Fruit fly (Drosophila melanogaster) whole organism, embryonic: Measurements from ENCODE around the gene Tcs6.
A peak's percentile ranks its signal among the peaks of the same experiment; 100 is the strongest.

Experiments used
- Atf3 ChIP-seq: fragments of 200-800 bp; sonication (Bioruptor generic); optimal IDR thresholded peaks from 3 replicates; lab custom pipeline; 2016; ENCODE audit warnings: missing biosample characterization, missing genetic modification characterization
- CG11085 ChIP-seq: fragments of 200-800 bp; sonication (Bioruptor generic); IDR thresholded peaks from 2 replicates; pipeline ENCODE4 v1.3.6; 2022; ENCODE audit warnings: missing biosample characterization, missing genetic modification characterization
- CG12299 ChIP-seq: fragments of 200-800 bp; sonication (Bioruptor generic); optimal IDR thresholded peaks from 2 replicates; lab custom pipeline; 2018; ENCODE audit warnings: missing biosample characterization, mild to moderate bottlenecking, missing genetic modification characterization
- CG12769 ChIP-seq: fragments of 200-800 bp; sonication (Bioruptor generic); optimal IDR thresholded peaks from 2 replicates; lab custom pipeline; 2019; ENCODE audit warnings: missing biosample characterization, mild to moderate bottlenecking, missing genetic modification characterization, moderate library complexity
- CG13775 ChIP-seq: fragments of 200-800 bp; sonication (Bioruptor generic); optimal IDR thresholded peaks from 3 replicates; lab custom pipeline; 2017; ENCODE audit warnings: missing biosample characterization, mild to moderate bottlenecking, missing genetic modification characterization
- CG14965 ChIP-seq: fragments of 200-800 bp; sonication (Bioruptor generic); optimal IDR thresholded peaks from 2 replicates; lab custom pipeline; 2016; ENCODE audit warnings: missing biosample characterization, missing genetic modification characterization, borderline replicate concordance
- CG15269 ChIP-seq: fragments of 200-800 bp; sonication (Bioruptor generic); optimal IDR thresholded peaks from 2 replicates; lab custom pipeline; 2018; ENCODE audit warnings: missing biosample characterization, mild to moderate bottlenecking, missing genetic modification characterization, moderate library complexity
- CG15479 ChIP-seq: fragments of 200-800 bp; sonication (Bioruptor generic); optimal IDR thresholded peaks from 3 replicates; lab custom pipeline; 2019; ENCODE audit warnings: missing biosample characterization, mild to moderate bottlenecking, missing genetic modification characterization, moderate library complexity
- CG1647 ChIP-seq: fragments of 200-800 bp; sonication (Bioruptor generic); optimal IDR thresholded peaks from 3 replicates; lab custom pipeline; 2016; ENCODE audit warnings: missing biosample characterization, missing genetic modification characterization
- CG16779 ChIP-seq: fragments of 200-800 bp; sonication (Bioruptor generic); IDR thresholded peaks from 2 replicates; pipeline ENCODE4 v1.3.6; 2022; ENCODE audit warnings: missing biosample characterization, missing genetic modification characterization
- CG17385 ChIP-seq: fragments of 200-800 bp; sonication (Bioruptor generic); optimal IDR thresholded peaks from 3 replicates; lab custom pipeline; 2018; ENCODE audit warnings: missing biosample characterization, mild to moderate bottlenecking, missing genetic modification characterization
- CG18599 ChIP-seq: fragments of 200-800 bp; sonication (Bioruptor generic); optimal IDR thresholded peaks from 3 replicates; lab custom pipeline; 2017; ENCODE audit warnings: missing biosample characterization, missing genetic modification characterization, mild to moderate bottlenecking, moderate library complexity, missing genetic modification reagents
- CG18619 ChIP-seq: fragments of 200-800 bp; sonication (Bioruptor generic); optimal IDR thresholded peaks from 3 replicates; lab custom pipeline; 2017; ENCODE audit warnings: missing biosample characterization, mild to moderate bottlenecking, missing genetic modification characterization
- CG2678 ChIP-seq: fragments of 200-800 bp; sonication (Bioruptor generic); optimal IDR thresholded peaks from 3 replicates; lab custom pipeline; 2019; ENCODE audit warnings: missing biosample characterization, mild to moderate bottlenecking, missing genetic modification characterization, moderate library complexity
- CG34376 ChIP-seq: fragments of 200-800 bp; sonication (Bioruptor generic); optimal IDR thresholded peaks from 2 replicates; lab custom pipeline; 2018; ENCODE audit warnings: missing biosample characterization, mild to moderate bottlenecking, missing genetic modification characterization
- CG7839 ChIP-seq: fragments of 200-800 bp; sonication (Bioruptor generic); optimal IDR thresholded peaks from 3 replicates; lab custom pipeline; 2018; ENCODE audit warnings: missing biosample characterization, mild to moderate bottlenecking, missing genetic modification characterization, moderate library complexity
- CG9609 ChIP-seq: fragments of 200-800 bp; sonication (Bioruptor generic); optimal IDR thresholded peaks from 3 replicates; lab custom pipeline; 2016; ENCODE audit warnings: missing biosample characterization, missing genetic modification characterization
- Camta ChIP-seq: fragments of 200-800 bp; sonication (Bioruptor generic); optimal IDR thresholded peaks from 2 replicates; lab custom pipeline; 2016; ENCODE audit warnings: missing biosample characterization, missing genetic modification characterization
- E2f2 ChIP-seq: fragments of 200-800 bp; sonication (Bioruptor generic); IDR thresholded peaks from 2 replicates; pipeline ENCODE4 v1.3.6; 2022; ENCODE audit warnings: missing biosample characterization, missing genetic modification characterization
- Fer1 ChIP-seq: fragments of 200-800 bp; sonication (Bioruptor generic); optimal IDR thresholded peaks from 2 replicates; lab custom pipeline; 2017; ENCODE audit warnings: missing biosample characterization, mild to moderate bottlenecking, missing genetic modification characterization
- Hey ChIP-seq: fragments of 200-800 bp; sonication (Bioruptor generic); optimal IDR thresholded peaks from 3 replicates; lab custom pipeline; 2018; ENCODE audit warnings: missing biosample characterization, mild to moderate bottlenecking, missing genetic modification characterization
- Hr51 ChIP-seq, 2 experiments: fragments of 200-800 bp; sonication (Bioruptor generic); optimal IDR thresholded peaks; 2 replicates in 1 of 2; 3 replicates in 1 of 2; lab custom pipeline; 2016 to 2018; ENCODE audit warnings: missing biosample characterization in 2 of 2, missing genetic modification characterization in 2 of 2, mild to moderate bottlenecking in 1 of 2, moderate library complexity in 1 of 2
- MBD-R2 ChIP-seq: fragments of 200-800 bp; sonication (Bioruptor generic); IDR thresholded peaks from 2 replicates; pipeline ENCODE4 v1.3.6; 2022; ENCODE audit warnings: missing biosample characterization, missing genetic modification characterization
- Med ChIP-seq: fragments of 200-800 bp; sonication (Bioruptor generic); peaks from one replicate; lab custom pipeline; 2016; ENCODE audit warnings: missing biosample characterization, missing genetic modification characterization, mild to moderate bottlenecking, inconsistent platforms, moderate library complexity
- NC2β ChIP-seq: fragments of 200-800 bp; sonication (Bioruptor generic); optimal IDR thresholded peaks from 2 replicates; lab custom pipeline; 2016; ENCODE audit warnings: missing biosample characterization, missing genetic modification characterization
- NK7.1 ChIP-seq: fragments of 200-800 bp; sonication (Bioruptor generic); optimal IDR thresholded peaks from 3 replicates; lab custom pipeline; 2016; ENCODE audit warnings: missing biosample characterization, missing genetic modification characterization
- Pdp1 ChIP-seq, 2 experiments: fragments of 200-800 bp; sonication (Bioruptor generic); optimal IDR thresholded peaks; 3 replicates each; lab custom pipeline; 2016; ENCODE audit warnings: missing biosample characterization in 2 of 2, missing genetic modification characterization in 2 of 2, mild to moderate bottlenecking in 1 of 2, moderate library complexity in 1 of 2
- Sin3A ChIP-seq: fragments of >200 bp; optimal IDR thresholded peaks from 2 replicates; lab custom pipeline; 2018
- Xbp1 ChIP-seq: fragments of 200-800 bp; sonication (Bioruptor generic); optimal IDR thresholded peaks from 3 replicates; lab custom pipeline; 2016; ENCODE audit warnings: missing biosample characterization, mild to moderate bottlenecking, missing genetic modification characterization
- ap ChIP-seq: fragments of 200-800 bp; sonication (Bioruptor generic); IDR thresholded peaks from 2 replicates; pipeline ENCODE4 v1.3.6; 2022; ENCODE audit warnings: missing biosample characterization, missing genetic modification characterization
- caup ChIP-seq: fragments of 200-800 bp; sonication (Bioruptor generic); optimal IDR thresholded peaks from 3 replicates; lab custom pipeline; 2017; ENCODE audit warnings: missing biosample characterization, mild to moderate bottlenecking, missing genetic modification characterization, moderate library complexity; ENCODE audit not compliant: severe bottlenecking
- chinmo ChIP-seq: fragments of 200-800 bp; sonication (Bioruptor generic); IDR thresholded peaks from 4 replicates; pipeline ENCODE4 v1.3.6; 2022; ENCODE audit warnings: missing biosample characterization, missing genetic modification characterization; ENCODE audit not compliant: partially characterized antibody
- crol ChIP-seq: fragments of 200-800 bp; sonication (Bioruptor generic); IDR thresholded peaks from 2 replicates; pipeline ENCODE4 v1.3.6; 2022; ENCODE audit warnings: missing biosample characterization, missing genetic modification characterization
- cwo ChIP-seq: fragments of 200-800 bp; sonication (Bioruptor generic); optimal IDR thresholded peaks from 3 replicates; lab custom pipeline; 2017; ENCODE audit warnings: missing biosample characterization, missing genetic modification characterization, mild to moderate bottlenecking, moderate library complexity, missing genetic modification reagents
- dimm ChIP-seq: fragments of 200-800 bp; sonication (Bioruptor generic); IDR thresholded peaks from 2 replicates; pipeline ENCODE4 v1.3.6; 2022; ENCODE audit warnings: missing biosample characterization, missing genetic modification characterization
- dpn ChIP-seq, 2 experiments: fragments of 200-800 bp; sonication (Bioruptor generic); optimal IDR thresholded peaks; 3 replicates each; lab custom pipeline; 2016; ENCODE audit warnings: missing biosample characterization in 2 of 2, missing genetic modification characterization in 2 of 2
- exex ChIP-seq: fragments of 200-800 bp; sonication (Bioruptor generic); optimal IDR thresholded peaks from 4 replicates; lab custom pipeline; 2018; ENCODE audit warnings: missing biosample characterization, mild to moderate bottlenecking, missing genetic modification characterization, moderate library complexity
- ftz-f1 ChIP-seq: fragments of 200-800 bp; sonication (Bioruptor generic); optimal IDR thresholded peaks from 2 replicates; lab custom pipeline; 2016; ENCODE audit warnings: missing biosample characterization, missing genetic modification characterization
- gcm2 ChIP-seq: fragments of 200-800 bp; sonication (Bioruptor generic); optimal IDR thresholded peaks from 2 replicates; lab custom pipeline; 2016; ENCODE audit warnings: missing biosample characterization, missing genetic modification characterization
- gem ChIP-seq: fragments of 200-800 bp; sonication (Bioruptor generic); optimal IDR thresholded peaks from 2 replicates; lab custom pipeline; 2019; ENCODE audit warnings: missing biosample characterization, mild to moderate bottlenecking, missing genetic modification characterization, moderate library complexity
- lola ChIP-seq, 3 experiments: fragments of >200 bp in 2 of 3; fragments of 200-800 bp in 1 of 3; sonication (Bioruptor generic) in 1 of 3; optimal IDR thresholded peaks; 2 replicates each; lab custom pipeline; 2017 to 2019; ENCODE audit warnings: missing biosample characterization in 3 of 3, missing genetic modification characterization in 3 of 3, mild to moderate bottlenecking in 1 of 3, moderate library complexity in 1 of 3
- mam ChIP-seq: fragments of 200-800 bp; sonication (Bioruptor generic); optimal IDR thresholded peaks from 3 replicates; lab custom pipeline; 2016; ENCODE audit warnings: missing biosample characterization, missing genetic modification characterization
- mirr ChIP-seq: fragments of 200-800 bp; sonication (Bioruptor generic); optimal IDR thresholded peaks from 3 replicates; lab custom pipeline; 2018; ENCODE audit warnings: missing biosample characterization, mild to moderate bottlenecking, missing genetic modification characterization
- mld ChIP-seq: fragments of 200-800 bp; sonication (Bioruptor generic); IDR thresholded peaks from 3 replicates; pipeline ENCODE4 v1.3.6; 2022; ENCODE audit warnings: missing biosample characterization, missing genetic modification characterization; ENCODE audit not compliant: partially characterized antibody
- nau ChIP-seq: fragments of 200-800 bp; sonication (Bioruptor generic); optimal IDR thresholded peaks from 3 replicates; lab custom pipeline; 2017; ENCODE audit warnings: missing biosample characterization, mild to moderate bottlenecking, missing genetic modification characterization, missing genetic modification reagents
- onecut ChIP-seq: fragments of 200-800 bp; sonication (Bioruptor generic); IDR thresholded peaks from 2 replicates; pipeline ENCODE4 v1.3.6; 2022; ENCODE audit warnings: missing biosample characterization, missing genetic modification characterization
- sens ChIP-seq: fragments of 200-800 bp; sonication (Bioruptor generic); peaks from one replicate; lab custom pipeline; 2016; ENCODE audit warnings: missing biosample characterization, missing genetic modification characterization
- slp2 ChIP-seq: fragments of 200-800 bp; sonication (Bioruptor generic); optimal IDR thresholded peaks from 2 replicates; lab custom pipeline; 2016; ENCODE audit warnings: missing biosample characterization, missing genetic modification characterization
- sr ChIP-seq: fragments of 200-800 bp; sonication (Bioruptor generic); IDR thresholded peaks from 3 replicates; pipeline ENCODE4 v1.3.6; 2022; ENCODE audit warnings: missing biosample characterization, missing genetic modification characterization
- tna ChIP-seq: fragments of 200-800 bp; sonication (Bioruptor generic); IDR thresholded peaks from 2 replicates; pipeline ENCODE4 v1.3.6; 2022; ENCODE audit warnings: missing biosample characterization, missing genetic modification characterization; ENCODE audit not compliant: partially characterized antibody
- wdn ChIP-seq: fragments of 200-800 bp; sonication (Bioruptor generic); IDR thresholded peaks from 2 replicates; pipeline ENCODE4 v1.3.6; 2022; ENCODE audit warnings: missing biosample characterization, missing genetic modification characterization

Tcs6 gene

DNA sequence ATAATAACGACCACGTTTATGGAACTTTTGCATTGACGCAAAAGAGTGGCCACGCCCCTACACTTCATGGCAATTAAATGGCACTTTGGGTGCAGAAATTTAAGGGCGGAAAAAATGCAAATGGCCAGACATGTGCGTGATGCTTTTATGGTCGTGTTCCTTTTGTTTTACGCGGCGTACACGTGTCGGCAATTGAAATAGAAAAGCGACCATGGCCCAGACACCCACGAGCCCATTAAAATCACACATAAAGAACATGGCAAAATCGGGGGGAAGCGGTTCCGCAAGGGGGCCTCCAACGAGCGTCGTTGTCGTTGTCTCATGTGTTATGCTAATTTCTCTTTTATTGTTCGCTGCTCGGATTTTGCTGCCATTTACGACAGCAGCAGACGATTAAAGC, 47.4 kb upstream of the Tcs6 start:
- TF ChIP-seq crol (GFP tag; lab: Robert Waterston, UW) (peak; percentile 19; the same call in 1 of the 2 replicates), CG15479 (GFP tag; lab: Kevin White, UChicago) (no peak), ftz-f1 (GFP tag; lab: Kevin White, UChicago) (peak; percentile 26), Hey (peak; percentile 69), sr (peak; percentile 75; the same call in 2 of the 3 replicates), CG16779 (0 out of 2 replicates have a peak, but pooled peaks have one; percentile 19), CG12769 (tag; lab: Kevin White, UChicago) (peak; percentile 28), Med (GFP tag; lab: Kevin White, UChicago) (peak; percentile 48), CG9609 (GFP tag; lab: Kevin White, UChicago) (no peak), tna (GFP tag; lab: Robert Waterston, UW) (0 out of 2 replicates have a peak, but pooled peaks have one; percentile 22), NC2β (GFP tag; lab: Kevin White, UChicago) (no peak), chinmo (0 out of 4 replicates have a peak, but pooled peaks have one; percentile 23), onecut (no peak), mirr (GFP tag; lab: Kevin White, UChicago) (peak; percentile 39), cwo (GFP tag; lab: Kevin White, UChicago) (peak; percentile 30)

DNA sequence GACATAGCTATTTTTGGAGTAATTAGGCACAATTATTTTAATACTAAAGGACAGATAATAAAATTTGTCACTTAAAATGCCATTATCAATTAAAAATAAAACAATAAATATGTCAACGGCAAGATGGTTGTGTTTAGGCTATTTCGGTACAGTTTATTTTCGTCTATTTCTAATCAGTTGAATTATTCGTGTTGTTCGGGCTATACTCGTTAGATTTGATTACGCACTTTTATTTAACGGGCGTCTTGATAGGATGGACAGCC, 47.0 kb upstream of the Tcs6 start:
- TF ChIP-seq Xbp1 (no peak), Pdp1 (GFP tag; optimal IDR thresholded peaks at IDR 0.05; lab: Kevin White, UChicago) (peak in 1 of 2 experiments; percentile 32), CG7839 (tag; lab: Kevin White, UChicago) (peak; percentile 21), gcm2 (GFP tag; lab: Kevin White, UChicago) (no peak), ap (GFP tag; lab: Robert Waterston, UW) (no peak), E2f2 (GFP tag; lab: Robert Waterston, UW) (no peak), CG34376 (GFP tag; lab: Kevin White, UChicago) (peak; percentile 26), CG13775 (GFP tag; lab: Kevin White, UChicago) (no peak), CG14965 (no peak), mld (GFP tag; lab: Robert Waterston, UW) (no peak), CG18619 (GFP tag; lab: Kevin White, UChicago) (no peak), dpn (GFP tag; optimal IDR thresholded peaks at IDR 0.05; lab: Kevin White, UChicago) (no peak), gem (peak; percentile 2), Sin3A (no peak), CG15269 (tag; lab: Kevin White, UChicago) (no peak), CG12299 (tag; lab: Kevin White, UChicago) (no peak), MBD-R2 (no peak), Atf3 (GFP tag; lab: Kevin White, UChicago) (no peak), CG2678 (tag; lab: Kevin White, UChicago) (peak; percentile 33), slp2 (GFP tag; lab: Kevin White, UChicago) (no peak), Camta (GFP tag; lab: Kevin White, UChicago) (no peak), Hr51 (GFP tag; optimal IDR thresholded peaks at IDR 0.05; lab: Kevin White, UChicago) (no peak), Fer1 (no peak), sens (peak; percentile 68), dimm (GFP tag; lab: Robert Waterston, UW) (no peak), NK7.1 (no peak), CG1647 (GFP tag; lab: Kevin White, UChicago) (no peak), mam (GFP tag; lab: Kevin White, UChicago) (no peak), CG17385 (GFP tag; lab: Kevin White, UChicago) (no peak), caup (GFP tag; lab: Kevin White, UChicago) (no peak), wdn (no peak), exex (peak; percentile 91), CG11085 (no peak), lola (GFP tag; optimal IDR thresholded peaks at IDR 0.05; lab: Kevin White, UChicago) (no peak), CG18599 (GFP tag; lab: Kevin White, UChicago) (peak; percentile 8), nau (GFP tag; lab: Kevin White, UChicago) (no peak)
